Fruit fly (Drosophila melanogaster) whole organism, adult: Measurements from ENCODE around the gene fliI.
A peak's percentile ranks its signal among the peaks of the same experiment; 100 is the strongest.

Experiments used
- CG11617 ChIP-seq: fragments of 200-800 bp; sonication (Bioruptor generic); optimal IDR thresholded peaks from 2 replicates; lab custom pipeline; 2017; ENCODE audit warnings: mild to moderate bottlenecking, missing biosample characterization, missing genetic modification reagents, missing genetic modification characterization
- CG12768 ChIP-seq: fragments of 200-800 bp; sonication (Bioruptor generic); optimal IDR thresholded peaks from 2 replicates; lab custom pipeline; 2017; ENCODE audit warnings: missing biosample characterization, missing genetic modification characterization, mild to moderate bottlenecking, moderate library complexity, missing genetic modification reagents
- CG14711 ChIP-seq: fragments of 200-800 bp; sonication (Bioruptor generic); optimal IDR thresholded peaks from 2 replicates; lab custom pipeline; 2018; ENCODE audit warnings: missing biosample characterization, mild to moderate bottlenecking, missing genetic modification characterization, moderate library complexity
- CG1620 ChIP-seq: fragments of 200-800 bp; sonication (Bioruptor generic); optimal IDR thresholded peaks from 2 replicates; lab custom pipeline; 2016; ENCODE audit warnings: missing biosample characterization, missing genetic modification characterization
- CG33017 ChIP-seq: fragments of 200-800 bp; sonication (Bioruptor generic); optimal IDR thresholded peaks from 2 replicates; lab custom pipeline; 2018; ENCODE audit warnings: missing biosample characterization, mild to moderate bottlenecking, missing genetic modification characterization, moderate library complexity
- CG5204 ChIP-seq: fragments of 200-800 bp; sonication (Bioruptor generic); optimal IDR thresholded peaks from 2 replicates; lab custom pipeline; 2016; ENCODE audit warnings: missing biosample characterization, missing genetic modification characterization
- CG7045 ChIP-seq: fragments of 200-800 bp; sonication (Bioruptor generic); optimal IDR thresholded peaks from 2 replicates; lab custom pipeline; 2017; ENCODE audit warnings: missing biosample characterization, mild to moderate bottlenecking, missing genetic modification characterization
- CG7101 ChIP-seq: fragments of 200-800 bp; sonication (Bioruptor generic); optimal IDR thresholded peaks from 2 replicates; lab custom pipeline; 2018; ENCODE audit warnings: missing biosample characterization, mild to moderate bottlenecking, missing genetic modification characterization, moderate library complexity
- Clk ChIP-seq: fragments of 200-800 bp; sonication (Bioruptor generic); optimal IDR thresholded peaks from 2 replicates; lab custom pipeline; 2017; ENCODE audit warnings: missing biosample characterization, missing genetic modification characterization
- Crg-1 ChIP-seq: fragments of 200-800 bp; sonication (Bioruptor generic); optimal IDR thresholded peaks from 2 replicates; lab custom pipeline; 2016; ENCODE audit warnings: missing biosample characterization, missing genetic modification characterization
- Hr96 ChIP-seq: fragments of 200-800 bp; sonication (Bioruptor generic); optimal IDR thresholded peaks from 2 replicates; lab custom pipeline; 2016; ENCODE audit warnings: missing biosample characterization, missing genetic modification characterization
- Mnt ChIP-seq: fragments of 200-800 bp; sonication (Bioruptor generic); optimal IDR thresholded peaks from 2 replicates; lab custom pipeline; 2016; ENCODE audit warnings: missing biosample characterization, mild to moderate bottlenecking, missing genetic modification characterization
- bab1 ChIP-seq: fragments of 200-800 bp; sonication (Bioruptor generic); optimal IDR thresholded peaks from 3 replicates; lab custom pipeline; 2019; ENCODE audit warnings: missing biosample characterization, mild to moderate bottlenecking, missing genetic modification characterization, moderate library complexity
- cic ChIP-seq: fragments of 200-800 bp; sonication (Bioruptor generic); optimal IDR thresholded peaks from 2 replicates; lab custom pipeline; 2017; ENCODE audit warnings: missing biosample characterization, mild to moderate bottlenecking, missing genetic modification characterization, moderate library complexity
- cnc ChIP-seq, 2 experiments: fragments of >200 bp; optimal IDR thresholded peaks; 2 replicates each; lab custom pipeline; 2017
- kay ChIP-seq: fragments of 200-800 bp; sonication (Bioruptor generic); peaks from one replicate; lab custom pipeline; 2016; ENCODE audit warnings: missing biosample characterization, missing genetic modification characterization, borderline replicate concordance
- ovo ChIP-seq: fragments of 200-800 bp; sonication (Bioruptor generic); optimal IDR thresholded peaks from 2 replicates; lab custom pipeline; 2016; ENCODE audit warnings: missing biosample characterization, missing genetic modification characterization
- pad ChIP-seq: fragments of 200-800 bp; sonication (Bioruptor generic); optimal IDR thresholded peaks from 3 replicates; lab custom pipeline; 2017; ENCODE audit warnings: missing biosample characterization, missing genetic modification characterization, mild to moderate bottlenecking, moderate library complexity, missing genetic modification reagents
- tj ChIP-seq: fragments of 200-800 bp; sonication (Bioruptor generic); optimal IDR thresholded peaks from 3 replicates; lab custom pipeline; 2017; ENCODE audit warnings: missing biosample characterization, mild to moderate bottlenecking, missing genetic modification characterization, moderate library complexity
- toe ChIP-seq: fragments of 200-800 bp; sonication (Bioruptor generic); optimal IDR thresholded peaks from 2 replicates; lab custom pipeline; 2016; ENCODE audit warnings: missing biosample characterization, missing genetic modification characterization

Gene fliI

dm6 chrX:21368410-21368918 lies 28.9 kb downstream of the fliI start:
- TF ChIP-seq Clk (GFP tag; lab: Kevin White, UChicago): no peak
- TF ChIP-seq CG14711 (tag; lab: Kevin White, UChicago): peak; percentile 78
- peak; percentile 20 for TF ChIP-seq CG7101 (tag; lab: Kevin White, UChicago)
- TF ChIP-seq bab1: no peak
- TF ChIP-seq Hr96: no peak
- no peak for TF ChIP-seq CG5204 (GFP tag; lab: Kevin White, UChicago)
- TF ChIP-seq pad (GFP tag; lab: Kevin White, UChicago): peak; percentile 3
- TF ChIP-seq CG7045 (GFP tag; lab: Kevin White, UChicago): no peak
- TF ChIP-seq toe: no peak
- TF ChIP-seq tj (GFP tag; lab: Kevin White, UChicago): peak; percentile 93
- no peak for TF ChIP-seq Crg-1
- TF ChIP-seq ovo (GFP tag; lab: Kevin White, UChicago): peak; percentile 94
- TF ChIP-seq Mnt (GFP tag; lab: Kevin White, UChicago): peak; percentile 73
- no peak for TF ChIP-seq CG12768 (GFP tag; lab: Kevin White, UChicago)
- peak; percentile 69 for TF ChIP-seq cic (GFP tag; lab: Kevin White, UChicago)
- TF ChIP-seq cnc (optimal IDR thresholded peaks at IDR 0.05; lab: Kevin White, UChicago): no peak
- no peak for TF ChIP-seq CG33017 (tag; lab: Kevin White, UChicago)
- no peak for TF ChIP-seq kay (GFP tag; lab: Kevin White, UChicago)
- no peak for TF ChIP-seq CG11617 (GFP tag; lab: Kevin White, UChicago)
- peak; percentile 21 for TF ChIP-seq CG1620 (GFP tag; lab: Kevin White, UChicago)

dm6 chrX:21369149-21369988 lies 29.8 kb downstream of the fliI start:
- TF ChIP-seq toe (no peak), Hr96 (no peak), CG1620 (GFP tag; lab: Kevin White, UChicago) (peak; percentile 27), tj (GFP tag; lab: Kevin White, UChicago) (peak; percentile 30), kay (GFP tag; lab: Kevin White, UChicago) (no peak), Mnt (GFP tag; lab: Kevin White, UChicago) (peak; percentile 21), CG5204 (GFP tag; lab: Kevin White, UChicago) (peak; percentile 5), bab1 (no peak), Crg-1 (no peak), CG12768 (GFP tag; lab: Kevin White, UChicago) (peak; percentile 24), CG14711 (tag; lab: Kevin White, UChicago) (no peak), ovo (GFP tag; lab: Kevin White, UChicago) (peak; percentile 6), cic (GFP tag; lab: Kevin White, UChicago) (no peak), pad (GFP tag; lab: Kevin White, UChicago) (no peak), CG33017 (tag; lab: Kevin White, UChicago) (no peak), CG7045 (GFP tag; lab: Kevin White, UChicago) (no peak), CG7101 (tag; lab: Kevin White, UChicago) (peak; percentile 14), CG11617 (GFP tag; lab: Kevin White, UChicago) (no peak)

- TF ChIP-seq CG33017 (tag; lab: Kevin White, UChicago) (no peak), Clk (GFP tag; lab: Kevin White, UChicago) (peak; percentile 40), CG7101 (tag; lab: Kevin White, UChicago) (peak; percentile 73), cnc (optimal IDR thresholded peaks at IDR 0.05; lab: Kevin White, UChicago) (no peak), CG11617 (GFP tag; lab: Kevin White, UChicago) (no peak), Hr96 (peak; percentile 77), CG7045 (GFP tag; lab: Kevin White, UChicago) (no peak), cic (GFP tag; lab: Kevin White, UChicago) (peak; percentile 44), CG12768 (GFP tag; lab: Kevin White, UChicago) (peak; percentile 36), pad (GFP tag; lab: Kevin White, UChicago) (peak; percentile 84), toe (peak; percentile 17), Crg-1 (peak; percentile 72), CG1620 (GFP tag; lab: Kevin White, UChicago) (peak; percentile 83), tj (GFP tag; lab: Kevin White, UChicago) (no peak), Mnt (GFP tag; lab: Kevin White, UChicago) (peak; percentile 83), CG14711 (tag; lab: Kevin White, UChicago) (peak; percentile 52), CG5204 (GFP tag; lab: Kevin White, UChicago) (peak; percentile 8), bab1 (no peak), kay (GFP tag; lab: Kevin White, UChicago) (peak; percentile 51), ovo (GFP tag; lab: Kevin White, UChicago) (peak; percentile 55)
Observed at dm6 chrX:21373659-21374426, 34.3 kb downstream of the fliI start, which contains the start of gene slgA. slgA (plus strand) TSS chrX:21374002.

- TF ChIP-seq toe (no peak), Mnt (GFP tag; lab: Kevin White, UChicago) (peak; percentile 17), CG14711 (tag; lab: Kevin White, UChicago) (peak; percentile 55), CG12768 (GFP tag; lab: Kevin White, UChicago) (no peak), CG1620 (GFP tag; lab: Kevin White, UChicago) (no peak), Crg-1 (peak; percentile 1), bab1 (peak; percentile 84), CG7101 (tag; lab: Kevin White, UChicago) (peak; percentile 35), CG5204 (GFP tag; lab: Kevin White, UChicago) (no peak), cnc (optimal IDR thresholded peaks at IDR 0.05; lab: Kevin White, UChicago) (no peak), CG33017 (tag; lab: Kevin White, UChicago) (peak; percentile 26), tj (GFP tag; lab: Kevin White, UChicago) (peak; percentile 16), ovo (GFP tag; lab: Kevin White, UChicago) (no peak), kay (GFP tag; lab: Kevin White, UChicago) (no peak)
Observed at dm6 chrX:21375595-21376047, 36.1 kb downstream of the fliI start.
